Fruit fly (Drosophila melanogaster): Measurements from ENCODE around the gene CG6052.

The CG6052 gene

dm6 chr3L:17689579-17690191 lies 39.5 kb downstream of the CG6052 start, which contains the start of gene Ccn:
TSS of gene Ccn (plus strand) at chr3L:17690015.
- TF ChIP-seq psq (optimal IDR thresholded peaks at IDR 0.05) = no peak
- no peak for TF ChIP-seq Dll (optimal IDR thresholded peaks at IDR 0.05)
- TF ChIP-seq usp (GFP tag; optimal IDR thresholded peaks at IDR 0.05) = no peak
- TF ChIP-seq EcR (GFP tag; optimal IDR thresholded peaks at IDR 0.05) = no peak
- TF ChIP-seq CG8478 (optimal IDR thresholded peaks at IDR 0.05) = no peak
- no peak for TF ChIP-seq pan (optimal IDR thresholded peaks at IDR 0.05)

Measured in whole organism.